Fruit fly (Drosophila melanogaster) whole organism, embryonic: ENCODE results near the gene Gmap.

Experiments used
- Awh ChIP-seq: fragments of 200-800 bp; sonication (Bioruptor generic); IDR thresholded peaks from 2 replicates; pipeline ENCODE4, ENCODE4 v1.3.6; 2022; ENCODE audit warnings: missing biosample characterization, missing genetic modification characterization
- Bgb ChIP-seq: fragments of 200-800 bp; sonication (Bioruptor generic); IDR thresholded peaks from 2 replicates; pipeline ENCODE4 v1.3.6; 2022; ENCODE audit warnings: missing biosample characterization, missing genetic modification characterization; ENCODE audit not compliant: partially characterized antibody
- CG10543 ChIP-seq: fragments of 200-800 bp; sonication (Bioruptor generic); optimal IDR thresholded peaks from 3 replicates; lab custom pipeline; 2017; ENCODE audit warnings: missing biosample characterization, mild to moderate bottlenecking, missing genetic modification characterization, moderate library complexity
- CG11398 ChIP-seq: fragments of 200-800 bp; sonication (Bioruptor generic); optimal IDR thresholded peaks from 2 replicates; lab custom pipeline; 2016; ENCODE audit warnings: missing biosample characterization, missing genetic modification characterization
- CG11695 ChIP-seq: fragments of 200-800 bp; sonication (Bioruptor generic); IDR thresholded peaks from 3 replicates; pipeline ENCODE4 v1.3.6; 2022; ENCODE audit warnings: missing biosample characterization, missing genetic modification characterization
- CG11723 ChIP-seq: fragments of 200-800 bp; sonication (Bioruptor generic); optimal IDR thresholded peaks from 2 replicates; lab custom pipeline; 2017; ENCODE audit warnings: missing biosample characterization, mild to moderate bottlenecking, missing genetic modification characterization
- CG12219 ChIP-seq: fragments of 200-800 bp; sonication (Bioruptor generic); optimal IDR thresholded peaks from 3 replicates; lab custom pipeline; 2018; ENCODE audit warnings: missing biosample characterization, mild to moderate bottlenecking, missing genetic modification characterization
- CG13296 ChIP-seq: fragments of 200-800 bp; sonication (Bioruptor generic); optimal IDR thresholded peaks from 3 replicates; lab custom pipeline; 2018; ENCODE audit warnings: missing biosample characterization, mild to moderate bottlenecking, missing genetic modification characterization
- CG13894 ChIP-seq: fragments of 200-800 bp; sonication (Bioruptor generic); optimal IDR thresholded peaks from 3 replicates; lab custom pipeline; 2018; ENCODE audit warnings: missing biosample characterization, mild to moderate bottlenecking, missing genetic modification characterization, moderate library complexity
- CG14441 ChIP-seq: fragments of 200-800 bp; sonication (Bioruptor generic); IDR thresholded peaks from 2 replicates; pipeline ENCODE4 v1.3.6; 2022; ENCODE audit warnings: missing biosample characterization, missing genetic modification characterization
- CG16863 ChIP-seq: fragments of 200-800 bp; sonication (Bioruptor generic); optimal IDR thresholded peaks from 3 replicates; lab custom pipeline; 2016; ENCODE audit warnings: missing biosample characterization, missing genetic modification characterization
- CG17802 ChIP-seq: fragments of 200-800 bp; sonication (Bioruptor generic); optimal IDR thresholded peaks from 2 replicates; lab custom pipeline; 2018; ENCODE audit warnings: missing biosample characterization, mild to moderate bottlenecking, missing genetic modification characterization, moderate library complexity
- CG18619 ChIP-seq: fragments of 200-800 bp; sonication (Bioruptor generic); optimal IDR thresholded peaks from 3 replicates; lab custom pipeline; 2017; ENCODE audit warnings: missing biosample characterization, mild to moderate bottlenecking, missing genetic modification characterization
- CG31388 ChIP-seq: fragments of 200-800 bp; sonication (Bioruptor generic); optimal IDR thresholded peaks from 2 replicates; lab custom pipeline; 2016; ENCODE audit warnings: missing biosample characterization, missing genetic modification characterization
- CG32532 ChIP-seq: fragments of 200-800 bp; sonication (Bioruptor generic); IDR thresholded peaks from 2 replicates; pipeline ENCODE4 v1.3.6; 2022; ENCODE audit warnings: missing biosample characterization, missing genetic modification characterization
- CG4707 ChIP-seq: fragments of 200-800 bp; sonication (Bioruptor generic); optimal IDR thresholded peaks from 2 replicates; lab custom pipeline; 2018; ENCODE audit warnings: missing biosample characterization, mild to moderate bottlenecking, missing genetic modification characterization, moderate library complexity
- CG6272 ChIP-seq: fragments of 200-800 bp; sonication (Bioruptor generic); IDR thresholded peaks from 2 replicates; pipeline ENCODE4 v1.3.6; 2022; ENCODE audit warnings: missing biosample characterization, missing genetic modification characterization
- CG7556 ChIP-seq: fragments of 200-800 bp; sonication (Bioruptor generic); optimal IDR thresholded peaks from 2 replicates; lab custom pipeline; 2017; ENCODE audit warnings: missing biosample characterization, mild to moderate bottlenecking, missing genetic modification characterization
- CG8478 ChIP-seq: fragments of >200 bp; optimal IDR thresholded peaks from 2 replicates; lab custom pipeline; 2018
- CG8765 ChIP-seq: fragments of 200-800 bp; sonication (Bioruptor generic); IDR thresholded peaks from 2 replicates; pipeline ENCODE4 v1.3.6; 2022; ENCODE audit warnings: missing biosample characterization, missing genetic modification characterization
- Camta ChIP-seq: fragments of 200-800 bp; sonication (Bioruptor generic); optimal IDR thresholded peaks from 2 replicates; lab custom pipeline; 2016; ENCODE audit warnings: missing biosample characterization, missing genetic modification characterization
- CrebB ChIP-seq: fragments of 200-800 bp; sonication (Bioruptor generic); optimal IDR thresholded peaks from 3 replicates; lab custom pipeline; 2018; ENCODE audit warnings: missing biosample characterization, mild to moderate bottlenecking, missing genetic modification characterization
- Doc2 ChIP-seq: fragments of 200-800 bp; sonication (Bioruptor generic); IDR thresholded peaks from 2 replicates; pipeline ENCODE4 v1.3.6; 2022; ENCODE audit warnings: missing biosample characterization, missing genetic modification characterization
- ERR ChIP-seq: fragments of 200-800 bp; sonication (Bioruptor generic); optimal IDR thresholded peaks from 2 replicates; lab custom pipeline; 2016; ENCODE audit warnings: missing biosample characterization, missing genetic modification characterization
- Fer1 ChIP-seq: fragments of 200-800 bp; sonication (Bioruptor generic); optimal IDR thresholded peaks from 2 replicates; lab custom pipeline; 2017; ENCODE audit warnings: missing biosample characterization, mild to moderate bottlenecking, missing genetic modification characterization
- Jarid2 ChIP-seq: fragments of 200-800 bp; sonication (Bioruptor generic); optimal IDR thresholded peaks from 3 replicates; lab custom pipeline; 2017; ENCODE audit warnings: mild to moderate bottlenecking, missing biosample characterization, missing genetic modification reagents, missing genetic modification characterization
- Meics ChIP-seq: fragments of 200-800 bp; sonication (Bioruptor generic); optimal IDR thresholded peaks from 2 replicates; lab custom pipeline; 2017; ENCODE audit warnings: missing biosample characterization, mild to moderate bottlenecking, missing genetic modification characterization
- NK7.1 ChIP-seq: fragments of 200-800 bp; sonication (Bioruptor generic); optimal IDR thresholded peaks from 3 replicates; lab custom pipeline; 2016; ENCODE audit warnings: missing biosample characterization, missing genetic modification characterization
- Nf-YC ChIP-seq: fragments of 200-800 bp; optimal IDR thresholded peaks from 3 replicates; lab custom pipeline; 2019; ENCODE audit warnings: missing biosample characterization, mild to moderate bottlenecking, missing genetic modification characterization, moderate library complexity
- Spps ChIP-seq: fragments of 200-800 bp; sonication (Bioruptor generic); optimal IDR thresholded peaks from 2 replicates; lab custom pipeline; 2018; ENCODE audit warnings: missing biosample characterization, mild to moderate bottlenecking, missing genetic modification characterization
- Stat92E ChIP-seq, 3 experiments: fragments of >200 bp in 2 of 3; fragments of 200-800 bp in 1 of 3; sonication (Bioruptor generic) in 1 of 3; optimal IDR thresholded peaks; 2 replicates each; lab custom pipeline; 2017 to 2019; ENCODE audit warnings: missing biosample characterization in 3 of 3, missing genetic modification characterization in 3 of 3, mild to moderate bottlenecking in 1 of 3, moderate library complexity in 1 of 3
- TFAM ChIP-seq: fragments of 200-800 bp; sonication (Bioruptor generic); optimal IDR thresholded peaks from 2 replicates; lab custom pipeline; 2017; ENCODE audit warnings: missing biosample characterization, missing genetic modification characterization, inconsistent platforms
- ato ChIP-seq: fragments of 200-800 bp; sonication (Bioruptor generic); IDR thresholded peaks from 2 replicates; pipeline ENCODE4 v1.3.6; 2022; ENCODE audit warnings: missing biosample characterization, missing genetic modification characterization; ENCODE audit not compliant: partially characterized antibody
- az2 ChIP-seq: fragments of 200-800 bp; sonication (Bioruptor generic); optimal IDR thresholded peaks from 3 replicates; lab custom pipeline; 2016; ENCODE audit warnings: missing biosample characterization, missing genetic modification characterization
- bab2 ChIP-seq: fragments of 200-800 bp; sonication (Bioruptor generic); optimal IDR thresholded peaks from 2 replicates; lab custom pipeline; 2016; ENCODE audit warnings: missing biosample characterization, missing genetic modification characterization
- chinmo ChIP-seq: fragments of 200-800 bp; sonication (Bioruptor generic); IDR thresholded peaks from 4 replicates; pipeline ENCODE4 v1.3.6; 2022; ENCODE audit warnings: missing biosample characterization, missing genetic modification characterization; ENCODE audit not compliant: partially characterized antibody
- cwo ChIP-seq: fragments of 200-800 bp; sonication (Bioruptor generic); optimal IDR thresholded peaks from 3 replicates; lab custom pipeline; 2017; ENCODE audit warnings: missing biosample characterization, missing genetic modification characterization, mild to moderate bottlenecking, moderate library complexity, missing genetic modification reagents
- dati ChIP-seq: fragments of 200-800 bp; sonication (Bioruptor generic); IDR thresholded peaks from 2 replicates; pipeline ENCODE4 v1.3.6; 2022; ENCODE audit warnings: missing biosample characterization, missing genetic modification characterization
- emc ChIP-seq: fragments of 200-800 bp; sonication (Bioruptor generic); optimal IDR thresholded peaks from 2 replicates; lab custom pipeline; 2016; ENCODE audit warnings: missing biosample characterization, missing genetic modification characterization
- exex ChIP-seq: fragments of 200-800 bp; sonication (Bioruptor generic); optimal IDR thresholded peaks from 4 replicates; lab custom pipeline; 2018; ENCODE audit warnings: missing biosample characterization, mild to moderate bottlenecking, missing genetic modification characterization, moderate library complexity
- eyg ChIP-seq: fragments of 200-800 bp; sonication (Bioruptor generic); optimal IDR thresholded peaks from 3 replicates; lab custom pipeline; 2016; ENCODE audit warnings: missing biosample characterization, missing genetic modification characterization
- fd3F ChIP-seq: fragments of 200-800 bp; sonication (Bioruptor generic); optimal IDR thresholded peaks from 2 replicates; lab custom pipeline; 2018; ENCODE audit warnings: missing biosample characterization, mild to moderate bottlenecking, missing genetic modification characterization, moderate library complexity
- fd96Cb ChIP-seq: fragments of 200-800 bp; sonication (Bioruptor generic); optimal IDR thresholded peaks from 2 replicates; lab custom pipeline; 2018; ENCODE audit warnings: missing biosample characterization, mild to moderate bottlenecking, missing genetic modification characterization, moderate library complexity
- lov ChIP-seq, 2 experiments: fragments of 200-800 bp in 1 of 2; fragments of >200 bp in 1 of 2; sonication (Bioruptor generic) in 1 of 2; IDR thresholded peaks in 1 of 2; optimal IDR thresholded peaks in 1 of 2; 2 replicates in 1 of 2; 3 replicates in 1 of 2; pipeline versions ENCODE4 v1.3.6 to Lab custom; 2017 to 2022; ENCODE audit warnings: missing biosample characterization in 1 of 2, missing genetic modification characterization in 1 of 2
- luna ChIP-seq: fragments of 200-800 bp; sonication (Bioruptor generic); optimal IDR thresholded peaks from 2 replicates; lab custom pipeline; 2016; ENCODE audit warnings: missing biosample characterization, missing genetic modification characterization
- phol ChIP-seq: fragments of 200-800 bp; sonication (Bioruptor generic); optimal IDR thresholded peaks from 3 replicates; lab custom pipeline; 2018; ENCODE audit warnings: missing biosample characterization, mild to moderate bottlenecking, missing genetic modification characterization, moderate library complexity
- sisA ChIP-seq: fragments of 200-800 bp; sonication (Bioruptor generic); IDR thresholded peaks from 2 replicates; pipeline ENCODE4 v1.3.6; 2022; ENCODE audit warnings: missing biosample characterization, missing genetic modification characterization
- sr ChIP-seq: fragments of 200-800 bp; sonication (Bioruptor generic); IDR thresholded peaks from 3 replicates; pipeline ENCODE4 v1.3.6; 2022; ENCODE audit warnings: missing biosample characterization, missing genetic modification characterization
- sug ChIP-seq: fragments of 200-800 bp; optimal IDR thresholded peaks from 2 replicates; lab custom pipeline; 2019; ENCODE audit warnings: missing biosample characterization, mild to moderate bottlenecking, missing genetic modification characterization, moderate library complexity
- tgo ChIP-seq: fragments of 200-800 bp; sonication (Bioruptor generic); IDR thresholded peaks from 3 replicates; pipeline ENCODE4 v1.3.6; 2022; ENCODE audit warnings: missing biosample characterization, missing genetic modification characterization
- wek ChIP-seq: fragments of 200-800 bp; sonication (Bioruptor generic); optimal IDR thresholded peaks from 3 replicates; lab custom pipeline; 2018; ENCODE audit warnings: missing biosample characterization, mild to moderate bottlenecking, missing genetic modification characterization, moderate library complexity

The Gmap gene

dm6 chrX:15486682-15487081 is at the start of gene Gmap (continued):
- no peak for TF ChIP-seq sr (GFP tag; lab: Robert Waterston, UW)
- no peak for TF ChIP-seq CG16863 (GFP tag; lab: Kevin White, UChicago)
- no peak for TF ChIP-seq fd96Cb (tag; lab: Kevin White, UChicago)
- no peak for TF ChIP-seq Jarid2
- no peak for TF ChIP-seq CG31388 (GFP tag; lab: Kevin White, UChicago)
- TF ChIP-seq Camta (GFP tag; lab: Kevin White, UChicago), result no peak
- no peak for TF ChIP-seq exex (tag; lab: Kevin White, UChicago)
- no peak for TF ChIP-seq CG6272 (GFP tag; lab: Robert Waterston, UW)
- no peak for TF ChIP-seq CG17802 (tag; lab: Kevin White, UChicago)
- no peak for TF ChIP-seq CrebB (tag; lab: Kevin White, UChicago)
- no peak for TF ChIP-seq CG32532 (GFP tag; lab: Robert Waterston, UW)
- no peak for TF ChIP-seq CG13894 (tag; lab: Kevin White, UChicago)
- TF ChIP-seq Stat92E (GFP tag; optimal IDR thresholded peaks at IDR 0.05; lab: Kevin White, UChicago), result no peak
- TF ChIP-seq CG12219 (GFP tag; lab: Kevin White, UChicago), result no peak
- no peak for TF ChIP-seq CG7556
- TF ChIP-seq ato (GFP tag; lab: Robert Waterston, UW), result peak; percentile 90
- TF ChIP-seq wek (GFP tag; lab: Kevin White, UChicago), result no peak
- 0 out of 4 replicates have a peak, but pooled peaks have one; percentile 58 for TF ChIP-seq chinmo (GFP tag; lab: Robert Waterston, UW)
- no peak for TF ChIP-seq Meics (GFP tag; lab: Kevin White, UChicago)
- TF ChIP-seq cwo (GFP tag; lab: Kevin White, UChicago), result no peak
- no peak for TF ChIP-seq Awh (GFP tag; lab: Robert Waterston, UW)
- TF ChIP-seq CG14441 (GFP tag; lab: Robert Waterston, UW), result no peak
- no peak for TF ChIP-seq NK7.1 (GFP tag; lab: Kevin White, UChicago)
- TF ChIP-seq CG11398, result no peak
- no peak for TF ChIP-seq ERR
- TF ChIP-seq CG13296 (GFP tag; lab: Kevin White, UChicago), result no peak
- TF ChIP-seq lov (optimal IDR thresholded peaks at IDR 0.05; lab: Kevin White, UChicago), result no peak
- TF ChIP-seq lov (GFP tag; IDR thresholded peaks at IDR 0.05; lab: Robert Waterston, UW), result no peak
- TF ChIP-seq tgo (GFP tag; lab: Robert Waterston, UW), result no peak
- no peak for TF ChIP-seq CG10543 (GFP tag; lab: Kevin White, UChicago)
- TF ChIP-seq sisA, result no peak
- no peak for TF ChIP-seq TFAM
- TF ChIP-seq Bgb (GFP tag; lab: Robert Waterston, UW), result peak; percentile 90
- no peak for TF ChIP-seq CG4707 (GFP tag; lab: Kevin White, UChicago)
- TF ChIP-seq phol (tag; lab: Kevin White, UChicago), result no peak
- no peak for TF ChIP-seq Doc2 (GFP tag; lab: Robert Waterston, UW)
- no peak for TF ChIP-seq CG8478 (lab: Kevin White, UChicago)
- no peak for TF ChIP-seq fd3F
- no peak for TF ChIP-seq Spps (tag; lab: Kevin White, UChicago)
- TF ChIP-seq Nf-YC, result peak; percentile 20
- TF ChIP-seq az2 (GFP tag; lab: Kevin White, UChicago), result no peak
- no peak for TF ChIP-seq bab2 (GFP tag; lab: Kevin White, UChicago)
- no peak for TF ChIP-seq sug (tag; lab: Kevin White, UChicago)
- TF ChIP-seq CG11695 (GFP tag; lab: Robert Waterston, UW), result no peak
- TF ChIP-seq eyg (GFP tag; lab: Kevin White, UChicago), result no peak
- no peak for TF ChIP-seq emc (GFP tag; lab: Kevin White, UChicago)
- TF ChIP-seq luna (GFP tag; lab: Kevin White, UChicago), result no peak
- no peak for TF ChIP-seq Fer1 (GFP tag; lab: Kevin White, UChicago)
- no peak for TF ChIP-seq CG8765 (GFP tag; lab: Robert Waterston, UW)
- TF ChIP-seq CG11723, result no peak
- no peak for TF ChIP-seq dati (GFP tag; lab: Robert Waterston, UW)
- TF ChIP-seq CG18619 (GFP tag; lab: Kevin White, UChicago), result no peak
